1 fruit fly cellular context compared by ENCODE assay signal in the genomic region with DNA sequence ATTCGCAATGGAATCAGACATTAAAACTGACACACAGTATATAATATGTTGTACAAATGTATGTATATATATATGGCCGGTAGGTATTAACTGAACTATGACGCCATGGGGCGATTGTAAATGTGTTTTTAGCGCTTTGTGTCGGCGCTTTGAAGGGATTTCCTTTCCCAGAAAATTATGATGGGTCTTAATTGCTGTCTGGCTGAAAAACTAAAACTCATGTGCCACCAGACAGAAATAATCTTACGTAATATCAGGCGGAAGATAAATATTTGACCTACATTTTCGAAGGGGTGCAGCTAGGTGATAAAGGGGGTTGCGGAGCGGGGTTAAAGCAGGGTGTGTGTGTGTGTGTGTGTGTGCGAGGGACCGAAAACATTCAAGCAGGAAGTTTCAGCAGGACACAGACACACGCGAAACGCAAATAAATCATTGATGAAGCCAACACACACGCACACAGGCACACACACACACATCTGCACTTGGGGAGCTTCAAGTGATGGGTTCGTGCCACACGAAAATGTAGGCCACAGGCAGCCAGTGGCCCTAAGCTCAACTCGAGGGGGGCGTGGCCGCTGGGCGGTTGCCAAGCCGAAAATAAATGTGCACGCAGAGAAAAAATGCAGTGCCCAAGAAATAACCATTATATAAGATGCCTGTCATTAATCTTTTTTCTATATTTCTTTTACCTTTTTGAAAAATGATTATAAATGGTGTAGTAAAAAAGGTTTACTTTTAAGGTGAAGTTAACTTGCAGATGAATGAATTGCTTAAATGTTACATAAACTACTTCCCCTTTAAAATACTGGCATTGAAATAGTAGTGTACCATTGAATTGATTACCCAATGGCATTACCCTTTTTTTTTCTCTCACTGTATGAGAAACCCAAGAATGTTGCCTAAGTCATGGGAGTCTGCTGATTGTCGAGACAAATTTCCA.
A peak's percentile ranks its signal among the peaks of the same experiment; 100 is the strongest.
TF ChIP-seq lines count a peak whose summit lies in the region.

No protein-coding gene starts in this region.

TF ChIP-seq in whole organism, embryonic, 481 proteins besides CTCF, POLR2A, EP300 and RAD21 (continued from another document):
- TF ChIP-seq CG31224 (GFP tag; IDR thresholded peaks at IDR 0.05; lab: Robert Waterston, UW), result peak; percentile 48; the same call in 1 of the 2 replicates
- TF ChIP-seq so (GFP tag; IDR thresholded peaks at IDR 0.05; lab: Robert Waterston, UW), result no peak
- TF ChIP-seq CG34224 (GFP tag; IDR thresholded peaks at IDR 0.05; lab: Robert Waterston, UW; ENCODE audit: partially characterized antibody), result no peak
- peak; percentile 94 for TF ChIP-seq sens (GFP tag; lab: Kevin White, UChicago)
- TF ChIP-seq CG1647 (GFP tag; optimal IDR thresholded peaks at IDR 0.05; lab: Kevin White, UChicago), result peak; percentile 10
- TF ChIP-seq CG11085 (GFP tag; IDR thresholded peaks at IDR 0.05; lab: Robert Waterston, UW), result no peak
- no peak for TF ChIP-seq CG14667 (GFP tag; IDR thresholded peaks at IDR 0.05; lab: Robert Waterston, UW)
- peak; percentile 48 for TF ChIP-seq cg (GFP tag; optimal IDR thresholded peaks at IDR 0.05; lab: Kevin White, UChicago)
- peak; percentile 58 for TF ChIP-seq Oli (tag; optimal IDR thresholded peaks at IDR 0.05; lab: Kevin White, UChicago)
- peak; percentile 63 for TF ChIP-seq grau (tag; optimal IDR thresholded peaks at IDR 0.05; lab: Kevin White, UChicago)
- peak; percentile 4; the same call in 1 of the 2 replicates for TF ChIP-seq Rx (GFP tag; IDR thresholded peaks at IDR 0.05; lab: Robert Waterston, UW)
- TF ChIP-seq gsb-n (tag; optimal IDR thresholded peaks at IDR 0.05; lab: Kevin White, UChicago), result peak; percentile 43
- peak; percentile 9; the same call in 1 of the 2 replicates for TF ChIP-seq CG32767 (GFP tag; IDR thresholded peaks at IDR 0.05; lab: Robert Waterston, UW)
- TF ChIP-seq mam (GFP tag; optimal IDR thresholded peaks at IDR 0.05; lab: Kevin White, UChicago), result peak; percentile 51
- no peak for TF ChIP-seq Hmx (GFP tag; optimal IDR thresholded peaks at IDR 0.05; lab: Kevin White, UChicago)
- TF ChIP-seq sob (GFP tag; IDR thresholded peaks at IDR 0.05; lab: Robert Waterston, UW), result peak; percentile 41; the same call in 1 of the 2 replicates
- TF ChIP-seq CG13296 (GFP tag; optimal IDR thresholded peaks at IDR 0.05; lab: Kevin White, UChicago), result peak; percentile 11
- peak; percentile 15 for TF ChIP-seq Mad (GFP tag; optimal IDR thresholded peaks at IDR 0.05; lab: Kevin White, UChicago)
- peak; percentile 2 for TF ChIP-seq CG15011 (GFP tag; optimal IDR thresholded peaks at IDR 0.05; lab: Kevin White, UChicago)
- TF ChIP-seq CG11398 (GFP tag; optimal IDR thresholded peaks at IDR 0.05; lab: Kevin White, UChicago), result no peak
- 0 out of 2 replicates have a peak, but pooled peaks have one; percentile 26 for TF ChIP-seq wor (GFP tag; IDR thresholded peaks at IDR 0.05; lab: Robert Waterston, UW)
- peak; percentile 39 for TF ChIP-seq CG12659 (GFP tag; optimal IDR thresholded peaks at IDR 0.05; lab: Kevin White, UChicago)
- peak; percentile 31 for TF ChIP-seq CG18764 (GFP tag; optimal IDR thresholded peaks at IDR 0.05; lab: Kevin White, UChicago)
- TF ChIP-seq CG12744 (GFP tag; optimal IDR thresholded peaks at IDR 0.05; lab: Kevin White, UChicago), result peak; percentile 16
- no peak for TF ChIP-seq prd (optimal IDR thresholded peaks at IDR 0.05; lab: Kevin White, UChicago)
- TF ChIP-seq prd (GFP tag; IDR thresholded peaks at IDR 0.05; lab: Robert Waterston, UW), result peak; percentile 34; the same call in 1 of the 3 replicates
- TF ChIP-seq CG10209 (GFP tag; optimal IDR thresholded peaks at IDR 0.05; lab: Kevin White, UChicago), result peak; percentile 50
- TF ChIP-seq Ptx1 (GFP tag; IDR thresholded peaks at IDR 0.05; lab: Robert Waterston, UW), result peak; percentile 61
- TF ChIP-seq CG4404 (GFP tag; IDR thresholded peaks at IDR 0.05; lab: Robert Waterston, UW), result no peak
- peak; percentile 32 for TF ChIP-seq NfI (GFP tag; optimal IDR thresholded peaks at IDR 0.05; lab: Kevin White, UChicago)
- TF ChIP-seq Scr (GFP tag; IDR thresholded peaks at IDR 0.05; lab: Robert Waterston, UW; ENCODE audit: partially characterized antibody), result no peak
- peak; percentile 8 for TF ChIP-seq CG17568 (GFP tag; optimal IDR thresholded peaks at IDR 0.05; lab: Kevin White, UChicago)
- TF ChIP-seq NK7.1 (GFP tag; optimal IDR thresholded peaks at IDR 0.05; lab: Kevin White, UChicago), result peak; percentile 2
- peak; percentile 17 for TF ChIP-seq sqz (GFP tag; optimal IDR thresholded peaks at IDR 0.05; lab: Kevin White, UChicago)
- peak; percentile 80 for TF ChIP-seq CG11504 (tag; optimal IDR thresholded peaks at IDR 0.05; lab: Kevin White, UChicago)
- peak; percentile 25 for TF ChIP-seq CG10147 (GFP tag; optimal IDR thresholded peaks at IDR 0.05; lab: Kevin White, UChicago)
- no peak for TF ChIP-seq CG8478 (optimal IDR thresholded peaks at IDR 0.05; lab: Kevin White, UChicago)
- TF ChIP-seq slp2 (GFP tag; optimal IDR thresholded peaks at IDR 0.05; lab: Kevin White, UChicago), result peak; percentile 20
- peak; percentile 32; the same call in 1 of the 2 replicates for TF ChIP-seq vvl (GFP tag; IDR thresholded peaks at IDR 0.05; lab: Robert Waterston, UW)
- TF ChIP-seq D19B (GFP tag; optimal IDR thresholded peaks at IDR 0.05; lab: Kevin White, UChicago), result peak; percentile 3
- peak; percentile 52 for TF ChIP-seq CG8388 (GFP tag; optimal IDR thresholded peaks at IDR 0.05; lab: Kevin White, UChicago)
- TF ChIP-seq hkb (optimal IDR thresholded peaks at IDR 0.05; lab: Kevin White, UChicago), result no peak
- 0 out of 2 replicates have a peak, but pooled peaks have one; percentile 35 for TF ChIP-seq hkb (GFP tag; IDR thresholded peaks at IDR 0.05; lab: Robert Waterston, UW)
- TF ChIP-seq CG2712 (tag; optimal IDR thresholded peaks at IDR 0.05; lab: Kevin White, UChicago), result peak; percentile 58
- peak; percentile 57; the same call in 1 of the 3 replicates for TF ChIP-seq CG11695 (GFP tag; IDR thresholded peaks at IDR 0.05; lab: Robert Waterston, UW)
- no peak for TF ChIP-seq CG6272 (GFP tag; IDR thresholded peaks at IDR 0.05; lab: Robert Waterston, UW)
- TF ChIP-seq CG3995 (GFP tag; optimal IDR thresholded peaks at IDR 0.05; lab: Kevin White, UChicago), result peak; percentile 3
- 0 out of 2 replicates have a peak, but pooled peaks have one; percentile 25 for TF ChIP-seq CG4360 (GFP tag; IDR thresholded peaks at IDR 0.05; lab: Robert Waterston, UW)
- peak; percentile 36 for TF ChIP-seq Drgx (GFP tag; IDR thresholded peaks at IDR 0.05; lab: Robert Waterston, UW)
- TF ChIP-seq CG14860 (GFP tag; IDR thresholded peaks at IDR 0.05; lab: Robert Waterston, UW; ENCODE audit: partially characterized antibody), result 0 out of 3 replicates have a peak, but pooled peaks have one; percentile 34
- no peak for TF ChIP-seq fd64A (GFP tag; optimal IDR thresholded peaks at IDR 0.05; lab: Kevin White, UChicago)
- peak in 1 of 2 experiments; percentile 28 for TF ChIP-seq Eip74EF (GFP tag; optimal IDR thresholded peaks at IDR 0.05; lab: Kevin White, UChicago)
- TF ChIP-seq shn (GFP tag; optimal IDR thresholded peaks at IDR 0.05; lab: Kevin White, UChicago), result peak; percentile 29
- TF ChIP-seq dpn (GFP tag; optimal IDR thresholded peaks at IDR 0.05; lab: Kevin White, UChicago), result peak; percentile 54 to 61
- TF ChIP-seq pho (GFP tag; optimal IDR thresholded peaks at IDR 0.05; lab: Kevin White, UChicago), result peak; percentile 39
- peak; percentile 38 for TF ChIP-seq bcd (GFP tag; optimal IDR thresholded peaks at IDR 0.05; lab: Kevin White, UChicago)
- TF ChIP-seq trem (tag; optimal IDR thresholded peaks at IDR 0.05; lab: Kevin White, UChicago), result peak; percentile 34
- peak; percentile 27 for TF ChIP-seq gro (GFP tag; optimal IDR thresholded peaks at IDR 0.05; lab: Kevin White, UChicago)
- no peak for TF ChIP-seq CG18011 (GFP tag; optimal IDR thresholded peaks at IDR 0.05; lab: Kevin White, UChicago)
- TF ChIP-seq jumu (GFP tag; optimal IDR thresholded peaks at IDR 0.05; lab: Kevin White, UChicago), result peak; percentile 2
- TF ChIP-seq sc (optimal IDR thresholded peaks at IDR 0.05; lab: Kevin White, UChicago), result no peak
- TF ChIP-seq sc (GFP tag; optimal IDR thresholded peaks at IDR 0.05; lab: Kevin White, UChicago), result peak; percentile 14
- no peak for TF ChIP-seq CG16779 (GFP tag; IDR thresholded peaks at IDR 0.05; lab: Robert Waterston, UW)
- no peak for TF ChIP-seq usp (GFP tag; optimal IDR thresholded peaks at IDR 0.05; lab: Kevin White, UChicago)
- peak; percentile 64 for TF ChIP-seq lilli (GFP tag; optimal IDR thresholded peaks at IDR 0.05; lab: Kevin White, UChicago)
- TF ChIP-seq Fer3 (tag; optimal IDR thresholded peaks at IDR 0.05; lab: Kevin White, UChicago), result peak; percentile 39
- peak; percentile 47 for TF ChIP-seq BtbVII (GFP tag; optimal IDR thresholded peaks at IDR 0.05; lab: Kevin White, UChicago)
- peak; percentile 20; the same call in 1 of the 2 replicates for TF ChIP-seq CG32532 (GFP tag; IDR thresholded peaks at IDR 0.05; lab: Robert Waterston, UW)
- peak; percentile 90 for TF ChIP-seq Ets65A (GFP tag; lab: Kevin White, UChicago)
- TF ChIP-seq btn (GFP tag; optimal IDR thresholded peaks at IDR 0.05; lab: Kevin White, UChicago), result peak; percentile 20
- peak; percentile 56 for TF ChIP-seq lab (GFP tag; optimal IDR thresholded peaks at IDR 0.05; lab: Kevin White, UChicago)
- no peak; the same call in 1 of the 2 replicates for TF ChIP-seq CG3847 (GFP tag; IDR thresholded peaks at IDR 0.05; lab: Robert Waterston, UW)
- 0 out of 2 replicates have a peak, but pooled peaks have one; percentile 8 for TF ChIP-seq ranshi (GFP tag; IDR thresholded peaks at IDR 0.05; lab: Robert Waterston, UW)
- peak; percentile 53 for TF ChIP-seq CG5245 (GFP tag; optimal IDR thresholded peaks at IDR 0.05; lab: Kevin White, UChicago)
- no peak for TF ChIP-seq CG8359 (GFP tag; optimal IDR thresholded peaks at IDR 0.05; lab: Kevin White, UChicago; ENCODE audit: borderline replicate concordance)
- TF ChIP-seq CG4328 (GFP tag; optimal IDR thresholded peaks at IDR 0.05; lab: Kevin White, UChicago), result no peak
- peak; percentile 20 for TF ChIP-seq Six4 (GFP tag; optimal IDR thresholded peaks at IDR 0.05; lab: Kevin White, UChicago)
- peak; percentile 56 for TF ChIP-seq CG13624 (GFP tag; optimal IDR thresholded peaks at IDR 0.05; lab: Kevin White, UChicago)
- peak; percentile 68 for TF ChIP-seq fd96Cb (tag; optimal IDR thresholded peaks at IDR 0.05; lab: Kevin White, UChicago)
- TF ChIP-seq amos (GFP tag; IDR thresholded peaks at IDR 0.05; lab: Robert Waterston, UW; ENCODE audit: partially characterized antibody), result no peak
- TF ChIP-seq CG12155 (GFP tag; optimal IDR thresholded peaks at IDR 0.05; lab: Kevin White, UChicago), result peak; percentile 7
- peak; percentile 41 for TF ChIP-seq CG13775 (GFP tag; optimal IDR thresholded peaks at IDR 0.05; lab: Kevin White, UChicago)
- TF ChIP-seq PHDP (tag; optimal IDR thresholded peaks at IDR 0.05; lab: Kevin White, UChicago), result peak; percentile 55
- peak; percentile 10 for TF ChIP-seq CG6683 (GFP tag; optimal IDR thresholded peaks at IDR 0.05; lab: Kevin White, UChicago)
- TF ChIP-seq CG10543 (GFP tag; optimal IDR thresholded peaks at IDR 0.05; lab: Kevin White, UChicago), result no peak
- peak; percentile 16 for TF ChIP-seq CG10654 (GFP tag; optimal IDR thresholded peaks at IDR 0.05; lab: Kevin White, UChicago)
- TF ChIP-seq ems (GFP tag; optimal IDR thresholded peaks at IDR 0.05; lab: Kevin White, UChicago), result peak; percentile 28
- TF ChIP-seq CG13424 (tag; optimal IDR thresholded peaks at IDR 0.05; lab: Kevin White, UChicago), result peak; percentile 65
- peak; percentile 4 for TF ChIP-seq CG15601 (tag; optimal IDR thresholded peaks at IDR 0.05; lab: Kevin White, UChicago)
- TF ChIP-seq ERR (GFP tag; optimal IDR thresholded peaks at IDR 0.05; lab: Kevin White, UChicago), result no peak
- peak; percentile 2 for TF ChIP-seq crc (GFP tag; optimal IDR thresholded peaks at IDR 0.05; lab: Kevin White, UChicago)
- TF ChIP-seq CG17328 (GFP tag; IDR thresholded peaks at IDR 0.05; lab: Robert Waterston, UW), result 0 out of 2 replicates have a peak, but pooled peaks have one; percentile 17
- peak; percentile 43 for TF ChIP-seq CG10267 (tag; optimal IDR thresholded peaks at IDR 0.05; lab: Kevin White, UChicago)
- no peak for TF ChIP-seq CG14050 (GFP tag; IDR thresholded peaks at IDR 0.05; lab: Robert Waterston, UW)
- peak; percentile 12 for TF ChIP-seq Max (GFP tag; optimal IDR thresholded peaks at IDR 0.05; lab: Kevin White, UChicago)
- TF ChIP-seq CG1529 (GFP tag; optimal IDR thresholded peaks at IDR 0.05; lab: Kevin White, UChicago), result peak; percentile 56
